Worm (Caenorhabditis elegans) whole organism, young adult: ENCODE data around the gene srw-62.
A peak's percentile ranks its signal among the peaks of the same experiment; 100 is the strongest.

Source experiments
- F23B12.7 ChIP-seq: sonication (generic microtip); optimal IDR thresholded peaks from 2 replicates; lab custom pipeline; 2017; ENCODE audit warnings: missing genetic modification characterization, mild to moderate bottlenecking, missing compliant biosample characterization, antibody characterized with exemption, moderate library complexity; ENCODE audit not compliant: insufficient read depth
- attf-3 ChIP-seq: fragments of 200-800 bp; sonication (Bioruptor generic); conservative IDR thresholded peaks from 2 replicates; pipeline ENCODE4 v1.3.6; 2022; ENCODE audit warnings: missing genetic modification reagents, missing genetic modification characterization, missing compliant biosample characterization
- cebp-1 ChIP-seq, 2 experiments: fragments of 200-800 bp in 1 of 2; sonication (Bioruptor generic) in 1 of 2; sonication (generic microtip) in 1 of 2; IDR thresholded peaks in 1 of 2; optimal IDR thresholded peaks in 1 of 2; 2 replicates each; pipeline versions ENCODE4 v1.3.6 to Lab custom; 2017 to 2022; ENCODE audit warnings: missing compliant biosample characterization in 2 of 2, missing genetic modification characterization in 2 of 2, mild to moderate bottlenecking in 1 of 2, missing genetic modification reagents in 1 of 2, moderate library complexity in 1 of 2
- lag-1 ChIP-seq: fragments of 200-800 bp; sonication (Bioruptor generic); IDR thresholded peaks from 2 replicates; pipeline ENCODE4 v1.3.6; 2022; ENCODE audit warnings: missing genetic modification reagents, missing genetic modification characterization, missing compliant biosample characterization
- madf-6 ChIP-seq: fragments of 200-800 bp; sonication (Bioruptor generic); IDR thresholded peaks from 2 replicates; pipeline ENCODE4 v1.3.6; 2022; ENCODE audit warnings: missing genetic modification reagents, missing genetic modification characterization, missing compliant biosample characterization

srw-62 gene

DNA sequence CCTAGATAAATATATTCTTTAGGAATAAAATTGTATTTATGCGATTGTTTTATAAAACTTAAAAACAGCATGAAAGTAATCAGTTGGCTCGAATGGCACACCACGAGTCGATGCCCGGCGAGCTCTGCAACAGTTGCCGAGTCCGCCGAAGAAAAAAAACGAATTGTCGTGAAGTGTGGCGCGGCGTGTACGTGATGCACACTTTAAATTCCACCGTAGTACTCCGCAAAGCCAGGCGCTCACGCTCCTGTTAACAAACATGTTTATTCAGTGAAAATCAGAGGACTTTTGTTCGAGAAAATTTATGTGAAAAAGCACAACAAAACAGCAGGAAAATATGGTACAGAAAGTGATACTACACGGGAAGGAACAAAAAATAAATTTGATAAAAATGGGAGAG, 45.4 kb downstream of the srw-62 start (continued):
- no peak for TF ChIP-seq lag-1 (GFP tag; lab: Robert Waterston, UW)

DNA sequence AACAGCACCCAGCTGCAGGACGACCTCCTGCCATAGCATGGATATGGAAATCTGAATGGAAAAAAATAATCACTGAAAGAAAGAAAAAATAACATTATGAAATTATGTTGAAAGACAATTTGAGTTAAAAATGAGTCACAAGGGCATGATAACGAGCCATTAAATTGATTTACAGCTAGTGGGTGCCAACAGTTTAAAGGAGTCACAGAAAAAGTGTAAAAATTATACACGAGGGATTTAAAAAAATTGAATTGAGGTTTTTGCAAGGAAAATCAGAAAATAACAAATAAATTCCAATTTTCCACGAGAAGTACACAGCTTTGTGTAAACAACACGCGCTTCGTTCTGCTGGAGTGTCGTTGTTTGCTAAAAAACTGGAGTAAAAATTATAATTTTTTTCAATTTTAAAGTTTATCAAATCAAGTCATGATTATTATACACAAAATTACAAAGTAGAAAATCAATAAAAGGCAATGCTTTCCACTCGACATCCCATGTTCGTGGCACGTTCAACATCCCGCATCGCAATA, 48.7 kb downstream of the srw-62 start, which contains the start of gene T01H3.3:
Gene T01H3.3 (minus strand): TSS at position 51 of the 530 bp plus-strand sequence.
- TF ChIP-seq cebp-1 (GFP tag; IDR thresholded peaks at IDR 0.05; lab: Robert Waterston, UW) (no peak), cebp-1 (tag; optimal IDR thresholded peaks at IDR 0.05; lab: Kevin White, UChicago) (peak; percentile 15), F23B12.7 (tag; lab: Kevin White, UChicago) (peak; percentile 27), attf-3 (peak; percentile 91), madf-6 (GFP tag; lab: Robert Waterston, UW) (no peak)
- TF ChIP-seq, all 124 proteins: peak for 3
